Fruit fly (Drosophila melanogaster): ENCODE data around the gene lbe.

Gene lbe

dm6 chr3R:21433879-21434559 lies 12.3 kb downstream of the lbe start, which contains the start of gene lbl:
TSS of gene lbl (minus strand) at chr3R:21434133.
- TF ChIP-seq CG8478 (optimal IDR thresholded peaks at IDR 0.05) (peak; percentile 59), CTCF (optimal IDR thresholded peaks at IDR 0.05) (peak in 1 of 2 experiments; percentile 32)

dm6 chr3R:21426795-21427194 lies 19.5 kb downstream of the lbe start:
- TF ChIP-seq CTCF (optimal IDR thresholded peaks at IDR 0.05), result no peak
- no peak for TF ChIP-seq CG8478 (optimal IDR thresholded peaks at IDR 0.05)

- TF ChIP-seq CTCF (optimal IDR thresholded peaks at IDR 0.05), result no peak
Observed at dm6 chr3R:21419932-21420331, 26.4 kb downstream of the lbe start.

DNA sequence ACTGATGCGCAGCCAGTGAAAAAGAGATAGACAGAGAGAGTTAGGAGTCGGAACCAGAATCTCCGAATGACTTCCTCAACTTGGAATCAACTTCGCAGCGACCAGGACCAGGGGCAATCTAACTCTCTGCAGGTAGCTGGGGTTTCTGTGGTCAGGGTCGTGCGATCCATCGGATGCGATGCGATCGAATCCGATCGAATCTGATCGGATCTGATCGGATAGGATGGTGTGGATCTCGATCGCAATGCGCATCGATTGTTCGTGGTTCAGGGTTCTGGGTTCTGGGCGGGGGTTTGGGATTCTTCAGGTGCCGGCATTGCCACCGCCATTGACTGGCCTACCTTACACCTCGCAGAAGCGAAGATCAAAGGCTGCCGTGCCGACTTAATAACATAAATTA lies 27.1 kb downstream of the lbe start:
- TF ChIP-seq CG8478 (optimal IDR thresholded peaks at IDR 0.05) (no peak), CTCF (optimal IDR thresholded peaks at IDR 0.05) (no peak)

- TF ChIP-seq CG8478 (optimal IDR thresholded peaks at IDR 0.05) (no peak), CTCF (optimal IDR thresholded peaks at IDR 0.05) (no peak)
Observed at dm6 chr3R:21416888-21417287, 29.4 kb downstream of the lbe start.

DNA sequence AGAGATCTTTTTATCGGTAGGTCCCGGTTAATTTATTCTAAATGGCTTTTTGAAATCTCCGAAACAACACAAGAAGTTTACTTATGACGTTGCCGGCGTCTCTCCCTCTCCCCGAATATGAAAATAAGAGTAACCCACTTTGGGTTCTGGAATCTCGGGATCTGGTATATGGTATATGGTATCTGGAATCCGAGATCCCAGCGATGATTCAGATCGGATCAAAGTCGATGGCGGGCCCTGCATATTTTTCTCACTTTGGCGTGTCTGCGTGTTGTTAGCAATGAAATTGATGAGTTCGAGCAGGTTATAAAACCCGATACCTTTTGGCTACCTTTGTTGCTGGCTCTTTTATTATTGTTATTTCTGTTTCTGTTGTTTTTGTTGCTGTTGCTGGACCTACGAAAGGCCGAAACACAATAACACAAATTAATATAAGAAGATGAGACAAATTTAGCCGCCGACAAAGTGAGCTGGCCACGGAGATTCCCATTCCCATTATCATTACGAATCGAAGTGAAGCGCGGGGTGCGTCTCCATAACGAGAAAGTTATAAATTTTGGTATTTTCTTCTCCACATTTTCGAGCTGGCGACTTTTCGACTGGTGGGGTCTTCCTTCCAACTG lies 31.2 kb downstream of the lbe start:
- TF ChIP-seq CTCF (optimal IDR thresholded peaks at IDR 0.05), result no peak
- no peak for TF ChIP-seq CG8478 (optimal IDR thresholded peaks at IDR 0.05)

- TF ChIP-seq CG8478 (optimal IDR thresholded peaks at IDR 0.05) (no peak), CTCF (optimal IDR thresholded peaks at IDR 0.05) (no peak)
Observed at dm6 chr3R:21414169-21414568, 32.2 kb downstream of the lbe start.

- no peak for TF ChIP-seq CTCF (optimal IDR thresholded peaks at IDR 0.05)
- no peak for TF ChIP-seq CG8478 (optimal IDR thresholded peaks at IDR 0.05)
Observed at dm6 chr3R:21408823-21409222, 37.5 kb downstream of the lbe start, which contains the start of gene CheB93b. TSS of gene CheB93b (plus strand) at chr3R:21409123.

dm6 chr3R:21408372-21408771 lies 38.0 kb downstream of the lbe start:
- peak; percentile 98 to 99 for TF ChIP-seq CTCF (optimal IDR thresholded peaks at IDR 0.05)
- no peak for TF ChIP-seq CG8478 (optimal IDR thresholded peaks at IDR 0.05)

- TF ChIP-seq CG8478 (optimal IDR thresholded peaks at IDR 0.05), result no peak
- no peak for TF ChIP-seq CTCF (optimal IDR thresholded peaks at IDR 0.05)
Observed at dm6 chr3R:21407145-21407544, 39.2 kb downstream of the lbe start, which contains the start of gene CheB93a. TSS of gene CheB93a (plus strand) at chr3R:21407445.

- TF ChIP-seq CG8478 (optimal IDR thresholded peaks at IDR 0.05) (no peak), CTCF (optimal IDR thresholded peaks at IDR 0.05) (peak; percentile 29 to 43)
Observed at dm6 chr3R:21406708-21407107, 39.6 kb downstream of the lbe start.

DNA sequence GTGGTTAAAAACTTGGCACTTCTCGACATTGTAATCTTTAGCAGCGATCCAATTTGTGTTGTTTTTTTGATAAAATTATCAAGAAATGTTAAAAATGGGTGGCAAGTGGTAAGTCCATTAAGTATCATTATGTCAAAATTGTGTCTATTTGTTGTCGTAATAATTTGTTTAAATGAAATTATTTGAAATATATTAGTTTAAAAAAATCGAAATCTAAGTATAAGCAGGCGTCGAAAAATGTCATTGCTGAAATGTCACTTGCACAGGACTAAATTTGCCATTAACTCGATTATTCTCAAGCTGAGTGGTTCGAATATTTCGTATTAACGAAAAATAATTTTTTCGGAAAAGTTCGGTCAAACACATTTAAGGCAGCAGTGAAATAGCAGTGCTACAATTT lies 42.9 kb downstream of the lbe start, which contains the start of gene CG7907:
Gene CG7907 (plus strand): TSS at position 301 of the 400 bp plus-strand sequence.
- TF ChIP-seq CG8478 (optimal IDR thresholded peaks at IDR 0.05) (no peak), CTCF (optimal IDR thresholded peaks at IDR 0.05) (no peak)

DNA sequence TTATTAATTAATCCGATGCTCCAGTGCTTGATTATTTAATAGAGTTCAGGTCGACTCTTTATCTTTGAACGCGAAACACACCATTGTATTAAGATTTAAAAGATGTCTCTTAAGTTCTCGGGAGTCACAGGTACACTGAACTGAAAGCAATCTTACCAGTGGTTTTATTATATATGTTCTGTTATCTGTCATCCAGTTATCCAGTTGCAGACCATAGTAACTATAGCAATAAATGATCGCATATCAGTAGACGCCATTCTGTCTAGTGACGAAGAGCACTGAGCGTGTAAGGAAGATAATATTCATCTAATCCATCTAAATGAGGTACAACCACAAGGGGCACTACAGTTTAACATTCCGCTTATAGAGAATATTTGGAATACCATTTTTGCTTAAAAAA lies 46.7 kb downstream of the lbe start, which contains the start of gene Ugt49B2:
Gene Ugt49B2 (minus strand): TSS at position 101 of the 400 bp plus-strand sequence.
- TF ChIP-seq CG8478 (optimal IDR thresholded peaks at IDR 0.05), result no peak
- no peak for TF ChIP-seq CTCF (optimal IDR thresholded peaks at IDR 0.05)

- TF ChIP-seq CTCF (optimal IDR thresholded peaks at IDR 0.05) (no peak), CG8478 (optimal IDR thresholded peaks at IDR 0.05) (no peak)
Observed at dm6 chr3R:21393005-21393729, 53.2 kb downstream of the lbe start.

DNA sequence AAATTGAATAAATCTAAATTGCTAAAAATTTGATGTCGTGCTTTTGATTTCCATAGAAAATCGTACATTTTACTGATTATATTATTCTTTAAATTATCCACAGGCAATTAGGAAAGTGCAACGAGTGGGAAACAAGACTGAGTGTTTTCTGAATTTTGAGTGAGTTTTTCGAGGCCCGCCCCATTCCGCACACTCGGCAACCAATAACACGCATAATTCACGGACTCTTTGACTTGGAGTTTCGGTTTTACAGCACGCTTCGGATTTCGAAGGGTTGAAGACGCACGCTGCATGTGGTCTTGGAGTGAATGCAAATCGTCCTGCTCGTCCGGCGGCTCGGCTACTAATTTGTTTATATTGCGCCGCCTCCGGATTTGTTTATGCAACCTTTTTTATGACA lies 54.1 kb downstream of the lbe start:
- TF ChIP-seq CTCF (optimal IDR thresholded peaks at IDR 0.05), result no peak
- TF ChIP-seq CG8478 (optimal IDR thresholded peaks at IDR 0.05), result no peak

All from S2 (cell line).